Worm (Caenorhabditis elegans) whole organism, L4 larva: ENCODE measurements around the gene polq-1.

ENCODE experiments used
- D1046.2 ChIP-seq: fragments of 200-800 bp; sonication (Bioruptor generic); IDR thresholded peaks from 2 replicates; pipeline ENCODE4 v1.3.6; 2022; ENCODE audit warnings: missing genetic modification characterization, missing compliant biosample characterization
- F10B5.3 ChIP-seq: sonication (generic microtip); optimal IDR thresholded peaks from 2 replicates; lab custom pipeline; 2016; ENCODE audit warnings: mild to moderate bottlenecking, missing genetic modification characterization, missing compliant biosample characterization
- F26F4.8 ChIP-seq: fragments of 200-800 bp; sonication (Bioruptor generic); conservative IDR thresholded peaks from 2 replicates; pipeline ENCODE4 v1.3.6; 2022; ENCODE audit warnings: missing genetic modification characterization, missing compliant biosample characterization
- F44E2.7 ChIP-seq: fragments of 200-800 bp; sonication (Bioruptor generic); IDR thresholded peaks from 2 replicates; pipeline ENCODE4 v2.1.2; 2022; ENCODE audit warnings: missing genetic modification characterization, missing compliant biosample characterization
- F49E8.2 ChIP-seq: sonication (generic microtip); optimal IDR thresholded peaks from 2 replicates; lab custom pipeline; 2016; ENCODE audit warnings: missing compliant biosample characterization, mild to moderate bottlenecking, missing genetic modification characterization, borderline replicate concordance
- R02D3.7 ChIP-seq: fragments of 150-350 bp; sonication (generic microtip); optimal IDR thresholded peaks from 3 replicates; lab custom pipeline; 2014; ENCODE audit warnings: missing biosample characterization, missing genetic modification characterization
- T20F7.1 ChIP-seq: fragments of 200-800 bp; sonication (Bioruptor generic); optimal IDR thresholded peaks from 2 replicates; lab custom pipeline; 2018; ENCODE audit warnings: mild to moderate bottlenecking, missing genetic modification characterization, missing compliant biosample characterization
- T26A8.4 ChIP-seq: fragments of 200-800 bp; sonication (Bioruptor generic); IDR thresholded peaks from 2 replicates; pipeline ENCODE4 v1.3.6; 2022; ENCODE audit warnings: missing genetic modification characterization, missing compliant biosample characterization
- ama-1 ChIP-seq: fragments of 150-350 bp; optimal IDR thresholded peaks from 2 replicates; lab custom pipeline; 2014; ENCODE audit warnings: inconsistent platforms, mixed read lengths
- arid-1 ChIP-seq: fragments of 200-800 bp; sonication (Bioruptor generic); conservative IDR thresholded peaks from 2 replicates; pipeline ENCODE4 v1.3.6; 2022; ENCODE audit warnings: missing genetic modification reagents, missing genetic modification characterization, missing compliant biosample characterization
- ceh-20 ChIP-seq: fragments of 200-800 bp; sonication (Bioruptor generic); IDR thresholded peaks from 2 replicates; pipeline ENCODE4 v1.3.6; 2022; ENCODE audit warnings: missing genetic modification reagents, missing genetic modification characterization, missing compliant biosample characterization
- ceh-32 ChIP-seq: sonication (generic microtip); optimal IDR thresholded peaks from 2 replicates; lab custom pipeline; 2016; ENCODE audit warnings: mild to moderate bottlenecking, missing genetic modification characterization, missing compliant biosample characterization; ENCODE audit not compliant: poor library complexity
- ceh-44 ChIP-seq: fragments of 200-800 bp; sonication (Bioruptor generic); IDR thresholded peaks from 2 replicates; pipeline ENCODE4 v1.3.6; 2022; ENCODE audit warnings: missing genetic modification reagents, missing genetic modification characterization, missing compliant biosample characterization
- ces-1 ChIP-seq: fragments of 150-350 bp; sonication (generic microtip); optimal IDR thresholded peaks from 4 replicates; lab custom pipeline; 2014; ENCODE audit warnings: missing biosample characterization, missing genetic modification reagents, missing genetic modification characterization
- daf-12 ChIP-seq: fragments of 150-350 bp; optimal IDR thresholded peaks from 2 replicates; lab custom pipeline; 2014; ENCODE audit warnings: missing biosample characterization, missing genetic modification reagents, missing genetic modification characterization
- daf-16 ChIP-seq, 3 experiments: sonication (generic microtip); optimal IDR thresholded peaks; 2 replicates each; lab custom pipeline; 2016 to 2017; ENCODE audit warnings: missing genetic modification characterization in 3 of 3, missing genetic modification reagents in 3 of 3, mild to moderate bottlenecking in 2 of 3, missing compliant biosample characterization in 2 of 3, missing biosample characterization in 1 of 3, moderate library complexity in 1 of 3
- dmd-6 ChIP-seq: fragments of 200-800 bp; sonication (Bioruptor generic); IDR thresholded peaks from 2 replicates; pipeline ENCODE4 v1.3.6; 2022; ENCODE audit warnings: missing genetic modification reagents, missing genetic modification characterization, missing compliant biosample characterization
- duxl-1 ChIP-seq: sonication (generic microtip); optimal IDR thresholded peaks from 2 replicates; lab custom pipeline; 2016; ENCODE audit warnings: mild to moderate bottlenecking, missing genetic modification characterization, moderate library complexity, missing compliant biosample characterization; ENCODE audit not compliant: poor library complexity
- hif-1 ChIP-seq, 2 experiments: sonication (generic microtip); optimal IDR thresholded peaks; 2 replicates each; lab custom pipeline; 2016 to 2017; ENCODE audit warnings: missing compliant biosample characterization in 2 of 2, missing genetic modification characterization in 2 of 2, missing genetic modification reagents in 2 of 2, missing genotype in 2 of 2, mild to moderate bottlenecking in 1 of 2
- hlh-11 ChIP-seq: fragments of 200-800 bp; sonication (Bioruptor generic); optimal IDR thresholded peaks from 2 replicates; lab custom pipeline; 2018; ENCODE audit warnings: mild to moderate bottlenecking, missing genetic modification characterization, missing compliant biosample characterization
- lim-7 ChIP-seq: fragments of 200-800 bp; sonication (Bioruptor generic); IDR thresholded peaks from 2 replicates; pipeline ENCODE4 v1.3.6; 2022; ENCODE audit warnings: missing genetic modification characterization, missing compliant biosample characterization
- lin-15B ChIP-seq: fragments of 150-350 bp; sonication (generic microtip); optimal IDR thresholded peaks from 3 replicates; lab custom pipeline; 2014; ENCODE audit warnings: missing biosample characterization, missing genetic modification characterization
- lin-38 ChIP-seq: fragments of 200-800 bp; sonication (Bioruptor generic); IDR thresholded peaks from 2 replicates; pipeline ENCODE4 v1.3.6; 2022; ENCODE audit warnings: missing genetic modification reagents, missing genetic modification characterization, missing compliant biosample characterization
- lin-39 ChIP-seq: fragments of 150-350 bp; optimal IDR thresholded peaks from 2 replicates; lab custom pipeline; 2014; ENCODE audit warnings: missing biosample characterization, missing genetic modification reagents, missing genetic modification characterization
- madf-5 ChIP-seq, 2 experiments: fragments of 200-800 bp; sonication (Bioruptor generic); IDR thresholded peaks; 2 replicates each; pipeline ENCODE4 v1.3.6; 2022; ENCODE audit warnings: missing compliant biosample characterization in 2 of 2, missing genetic modification characterization in 2 of 2
- madf-9 ChIP-seq: fragments of 200-800 bp; sonication (Bioruptor generic); conservative IDR thresholded peaks from 2 replicates; pipeline ENCODE4 v1.3.6; 2022; ENCODE audit warnings: missing genetic modification reagents, missing genetic modification characterization, missing compliant biosample characterization
- mep-1 ChIP-seq: fragments of 150-350 bp; sonication (generic microtip); optimal IDR thresholded peaks from 3 replicates; lab custom pipeline; 2014; ENCODE audit warnings: missing biosample characterization, missing genetic modification characterization
- mes-2 ChIP-seq: sonication (generic microtip); optimal IDR thresholded peaks from 2 replicates; lab custom pipeline; 2016; ENCODE audit warnings: missing genotype, mild to moderate bottlenecking, missing genetic modification characterization, missing compliant biosample characterization; ENCODE audit not compliant: poor library complexity, severe bottlenecking
- mxl-2 ChIP-seq: fragments of 200-800 bp; sonication (Bioruptor generic); conservative IDR thresholded peaks from 2 replicates; pipeline ENCODE4 v1.3.6; 2022; ENCODE audit warnings: missing genetic modification reagents, missing genetic modification characterization, missing compliant biosample characterization
- mxl-3 ChIP-seq: fragments of 200-800 bp; sonication (Bioruptor generic); optimal IDR thresholded peaks from 2 replicates; lab custom pipeline; 2018; ENCODE audit warnings: mild to moderate bottlenecking, missing genetic modification characterization, missing compliant biosample characterization
- nhr-10 ChIP-seq: fragments of 150-350 bp; optimal IDR thresholded peaks from 2 replicates; lab custom pipeline; 2014; ENCODE audit warnings: missing biosample characterization, missing genetic modification characterization
- nhr-237 ChIP-seq: sonication (generic microtip); optimal IDR thresholded peaks from 2 replicates; lab custom pipeline; 2017; ENCODE audit warnings: missing biosample characterization, missing genetic modification characterization
- nhr-28 ChIP-seq: fragments of 150-350 bp; optimal IDR thresholded peaks from 2 replicates; lab custom pipeline; 2014; ENCODE audit warnings: missing biosample characterization, missing genetic modification characterization
- nhr-76 ChIP-seq: fragments of 150-350 bp; optimal IDR thresholded peaks from 2 replicates; lab custom pipeline; 2014; ENCODE audit warnings: missing biosample characterization, missing genetic modification characterization
- nhr-77 ChIP-seq: fragments of 150-350 bp; optimal IDR thresholded peaks from 2 replicates; lab custom pipeline; 2014; ENCODE audit warnings: missing biosample characterization, missing genetic modification characterization
- php-3 ChIP-seq: fragments of 200-800 bp; sonication (Bioruptor generic); IDR thresholded peaks from 2 replicates; pipeline ENCODE4 v1.3.6; 2022; ENCODE audit warnings: missing genetic modification reagents, missing genetic modification characterization, missing compliant biosample characterization
- snpc-1.2 ChIP-seq: fragments of 200-800 bp; sonication (Bioruptor generic); IDR thresholded peaks from 2 replicates; pipeline ENCODE4 v1.3.6; 2022; ENCODE audit warnings: missing genetic modification reagents, missing genetic modification characterization, missing compliant biosample characterization
- unc-130 ChIP-seq: sonication (generic microtip); optimal IDR thresholded peaks from 2 replicates; lab custom pipeline; 2016; ENCODE audit warnings: missing genetic modification reagents, missing genetic modification characterization, missing compliant biosample characterization
- unc-39 ChIP-seq: sonication (generic microtip); optimal IDR thresholded peaks from 2 replicates; lab custom pipeline; 2017; ENCODE audit warnings: missing biosample characterization, missing genetic modification characterization
- unc-62 ChIP-seq, 3 experiments: fragments of 150-350 bp in 1 of 3; sonication (generic microtip); optimal IDR thresholded peaks in 2 of 3; peaks in 1 of 3; 1 replicate in 1 of 3; 2 replicates in 2 of 3; lab custom pipeline; 2014 to 2017; ENCODE audit warnings: missing biosample characterization in 3 of 3, missing genetic modification characterization in 3 of 3, missing genetic modification reagents in 3 of 3, missing genotype in 1 of 3
- ztf-11 ChIP-seq: fragments of 150-350 bp; optimal IDR thresholded peaks from 2 replicates; lab custom pipeline; 2014; ENCODE audit warnings: missing biosample characterization, missing genetic modification characterization

Gene polq-1

ce11 chrIII:5824450-5824972 lies 21.6 kb upstream of the polq-1 start:
- TF ChIP-seq nhr-76 (tag; lab: Kevin White, UChicago) = no peak
- no peak for TF ChIP-seq hif-1 (tag; optimal IDR thresholded peaks at IDR 0.05; lab: Kevin White, UChicago)
- TF ChIP-seq unc-62 (GFP tag; optimal IDR thresholded peaks at IDR 0.05 in 1 of 2; lab: Kevin White, UChicago) = peak in 1 of 2 experiments; percentile 70
- TF ChIP-seq unc-62 (tag; optimal IDR thresholded peaks at IDR 0.05; lab: Kevin White, UChicago) = no peak
- no peak for TF ChIP-seq arid-1

DNA sequence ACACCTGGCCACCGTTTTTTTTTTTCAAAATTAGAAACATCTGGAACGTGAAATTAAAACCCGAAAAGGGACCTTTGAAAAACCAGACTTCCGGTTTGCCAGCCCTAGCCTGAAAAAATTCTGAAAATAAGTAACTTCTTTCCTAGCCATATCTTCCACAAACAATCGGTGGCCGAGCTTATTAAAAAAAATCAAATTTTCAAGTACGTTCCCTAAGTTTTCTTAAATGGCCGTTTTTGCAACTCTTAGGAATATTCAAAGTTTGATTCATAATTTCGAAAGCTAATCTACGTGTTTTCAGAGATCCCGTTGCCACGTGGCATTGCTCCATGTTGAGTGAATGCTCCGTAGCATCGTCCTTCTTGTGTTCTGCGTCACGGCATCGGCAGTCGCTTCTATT lies 20.7 kb upstream of the polq-1 start, which contains the start of gene R12B2.8:
Gene R12B2.8 (plus strand): TSS at position 301 of the 400 bp plus-strand sequence.
- TF ChIP-seq ces-1 (no peak), nhr-10 (tag; lab: Kevin White, UChicago) (no peak), unc-39 (tag; lab: Kevin White, UChicago) (no peak), ztf-11 (tag; lab: Kevin White, UChicago) (no peak), hif-1 (tag; optimal IDR thresholded peaks at IDR 0.05; lab: Kevin White, UChicago) (no peak), F44E2.7 (GFP tag; lab: Robert Waterston, UW) (no peak), T20F7.1 (GFP tag; lab: Kevin White, UChicago) (no peak), lin-15B (tag; lab: Kevin White, UChicago) (no peak), lin-38 (no peak), nhr-77 (no peak)

- no peak for TF ChIP-seq madf-9 (GFP tag; lab: Robert Waterston, UW)
- no peak for TF ChIP-seq F10B5.3
- TF ChIP-seq unc-130 (GFP tag; lab: Kevin White, UChicago) = no peak
- no peak for TF ChIP-seq ama-1 (lab: Kevin White, UChicago)
- TF ChIP-seq, all 104 proteins: peak for 0
These were observed 19.9 kb upstream of the polq-1 start for ce11 chrIII:5822816-5823215.

ce11 chrIII:5815932-5816331 lies 13.0 kb upstream of the polq-1 start, which contains the start of gene sma-4:
Gene sma-4, plus strand, starts transcription at chrIII:5816232.
- TF ChIP-seq daf-12 (tag; lab: Kevin White, UChicago) (no peak), snpc-1.2 (GFP tag; lab: Robert Waterston, UW) (no peak), ama-1 (lab: Kevin White, UChicago) (no peak), mxl-3 (no peak), nhr-76 (tag; lab: Kevin White, UChicago) (no peak), F49E8.2 (tag; lab: Kevin White, UChicago) (no peak), ceh-44 (GFP tag; lab: Robert Waterston, UW) (no peak), F26F4.8 (GFP tag; lab: Robert Waterston, UW) (no peak), lin-15B (tag; lab: Kevin White, UChicago) (no peak), D1046.2 (GFP tag; lab: Robert Waterston, UW) (no peak), lin-39 (tag; lab: Kevin White, UChicago) (no peak), mep-1 (tag; lab: Kevin White, UChicago) (no peak), unc-130 (GFP tag; lab: Kevin White, UChicago) (no peak), unc-39 (tag; lab: Kevin White, UChicago) (no peak), lin-38 (no peak)

DNA sequence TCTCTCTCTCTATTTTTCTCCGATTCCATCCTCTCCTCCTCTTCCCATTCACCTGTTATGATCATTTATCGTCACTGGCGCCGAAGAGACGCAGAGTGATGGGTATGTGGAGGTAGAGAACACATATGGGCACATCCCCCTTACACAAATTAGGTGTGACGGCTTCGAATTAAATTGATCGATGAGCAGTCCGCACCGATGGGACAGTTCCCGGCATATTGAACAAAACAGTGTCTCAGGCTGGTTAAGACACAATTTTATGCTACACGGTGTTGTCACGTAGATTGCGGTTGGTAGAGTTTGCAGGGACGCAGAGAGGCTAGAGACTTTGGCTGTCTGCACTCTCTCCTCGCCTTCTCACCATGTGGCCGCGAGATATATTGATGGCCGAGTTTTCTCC lies 11.8 kb upstream of the polq-1 start, which contains the start of gene R12B2.7:
Gene R12B2.7 (plus strand): TSS at position 247 of the 400 bp plus-strand sequence.
- no peak for TF ChIP-seq duxl-1 (tag; lab: Kevin White, UChicago)
- TF ChIP-seq R02D3.7 (tag; lab: Kevin White, UChicago) = no peak
- no peak for TF ChIP-seq ztf-11 (tag; lab: Kevin White, UChicago)
- no peak for TF ChIP-seq mxl-2 (GFP tag; lab: Robert Waterston, UW)
- TF ChIP-seq dmd-6 (GFP tag; lab: Robert Waterston, UW) = peak; percentile 21; the same call in 1 of the 2 replicates
- TF ChIP-seq ceh-32 (tag; lab: Kevin White, UChicago) = no peak
- 0 out of 2 replicates have a peak, but pooled peaks have one; percentile 17 for TF ChIP-seq T26A8.4 (GFP tag; lab: Robert Waterston, UW)
- peak; percentile 76 for TF ChIP-seq hlh-11 (tag; lab: Kevin White, UChicago)
- no peak for TF ChIP-seq lim-7
- no peak for TF ChIP-seq hif-1 (tag; optimal IDR thresholded peaks at IDR 0.05; lab: Kevin White, UChicago)
- TF ChIP-seq mxl-3 = peak; percentile 30
- TF ChIP-seq mes-2 = peak; percentile 43
- TF ChIP-seq nhr-237 (tag; lab: Kevin White, UChicago) = no peak
- TF ChIP-seq daf-16 (GFP tag; optimal IDR thresholded peaks at IDR 0.05; lab: Kevin White, UChicago) = no peak
- TF ChIP-seq daf-16 (tag; optimal IDR thresholded peaks at IDR 0.05; lab: Kevin White, UChicago) = peak; percentile 18
- TF ChIP-seq php-3 = no peak
- peak; percentile 45 for TF ChIP-seq nhr-28 (tag; lab: Kevin White, UChicago)
- TF ChIP-seq madf-5 (GFP tag; IDR thresholded peaks at IDR 0.05; lab: Robert Waterston, UW) = no peak
- TF ChIP-seq ceh-20 (GFP tag; lab: Robert Waterston, UW) = peak; percentile 56; the same call in 1 of the 2 replicates
